Worm (Caenorhabditis elegans) whole organism, L2 larva: ENCODE measurements around the gene C37C3.1.

ENCODE experiments used
- C34F6.9 ChIP-seq: fragments of 150-350 bp; optimal IDR thresholded peaks from 2 replicates; lab custom pipeline; 2014; ENCODE audit warnings: missing biosample characterization, missing genetic modification characterization
- F13H6.1 ChIP-seq: sonication (generic microtip); optimal IDR thresholded peaks from 2 replicates; lab custom pipeline; 2016; ENCODE audit warnings: missing genetic modification characterization, missing compliant biosample characterization
- R02D3.7 ChIP-seq: fragments of 150-350 bp; optimal IDR thresholded peaks from 2 replicates; lab custom pipeline; 2014; ENCODE audit warnings: missing biosample characterization, missing genetic modification characterization
- Y55F3AM.14 ChIP-seq: fragments of 200-800 bp; sonication (Bioruptor generic); optimal IDR thresholded peaks from 2 replicates; lab custom pipeline; 2018; ENCODE audit warnings: mild to moderate bottlenecking, missing genetic modification characterization, missing compliant biosample characterization
- ZK546.5 ChIP-seq: sonication (generic microtip); optimal IDR thresholded peaks from 2 replicates; lab custom pipeline; 2017; ENCODE audit warnings: missing biosample characterization, missing genetic modification characterization
- alr-1 ChIP-seq: fragments of 150-350 bp; optimal IDR thresholded peaks from 2 replicates; lab custom pipeline; 2014; ENCODE audit warnings: missing biosample characterization, missing genetic modification characterization
- ama-1 ChIP-seq: fragments of 150-350 bp; optimal IDR thresholded peaks from 2 replicates; lab custom pipeline; 2018; ENCODE audit warnings: inconsistent platforms
- ceh-16 ChIP-seq: fragments of 150-350 bp; optimal IDR thresholded peaks from 2 replicates; lab custom pipeline; 2014; ENCODE audit warnings: missing biosample characterization, missing genetic modification characterization
- ceh-82 ChIP-seq: fragments of 150-350 bp; optimal IDR thresholded peaks from 2 replicates; lab custom pipeline; 2014; ENCODE audit warnings: missing biosample characterization, missing genetic modification characterization
- crh-2 ChIP-seq: sonication (generic microtip); optimal IDR thresholded peaks from 2 replicates; lab custom pipeline; 2017; ENCODE audit warnings: missing biosample characterization, missing genetic modification characterization
- dmd-4 ChIP-seq: sonication (generic microtip); optimal IDR thresholded peaks from 2 replicates; lab custom pipeline; 2017; ENCODE audit warnings: missing biosample characterization, missing genetic modification characterization
- egl-27 ChIP-seq: sonication (generic microtip); optimal IDR thresholded peaks from 3 replicates; lab custom pipeline; 2017; ENCODE audit warnings: missing biosample characterization, missing genetic modification reagents, missing genetic modification characterization
- elt-1 ChIP-seq: fragments of 150-350 bp; optimal IDR thresholded peaks from 2 replicates; lab custom pipeline; 2014; ENCODE audit warnings: missing biosample characterization, missing genetic modification characterization
- fos-1 ChIP-seq: fragments of 150-350 bp; optimal IDR thresholded peaks from 2 replicates; lab custom pipeline; 2014; ENCODE audit warnings: missing biosample characterization, missing genetic modification characterization
- gmeb-1 ChIP-seq: fragments of 150-350 bp; optimal IDR thresholded peaks from 2 replicates; lab custom pipeline; 2014; ENCODE audit warnings: missing biosample characterization, missing genetic modification characterization
- lin-11 ChIP-seq: fragments of 150-350 bp; sonication (generic microtip); optimal IDR thresholded peaks from 2 replicates; lab custom pipeline; 2014; ENCODE audit warnings: missing biosample characterization, missing genetic modification characterization, inconsistent platforms, mixed read lengths
- lin-13 ChIP-seq: fragments of 150-350 bp; optimal IDR thresholded peaks from 2 replicates; lab custom pipeline; 2014; ENCODE audit warnings: missing biosample characterization, missing genetic modification reagents, missing genetic modification characterization
- lin-39 ChIP-seq: fragments of 150-350 bp; optimal IDR thresholded peaks from 2 replicates; lab custom pipeline; 2014; ENCODE audit warnings: missing biosample characterization, missing genetic modification reagents, missing genetic modification characterization
- lsy-2 ChIP-seq, 2 experiments: fragments of 150-350 bp in 1 of 2; sonication (generic microtip) in 1 of 2; optimal IDR thresholded peaks; 2 replicates each; lab custom pipeline; 2014 to 2017; ENCODE audit warnings: missing biosample characterization in 2 of 2, missing genetic modification characterization in 2 of 2
- nhr-11 ChIP-seq: fragments of 150-350 bp; optimal IDR thresholded peaks from 2 replicates; lab custom pipeline; 2014; ENCODE audit warnings: missing biosample characterization, missing genetic modification characterization
- nhr-12 ChIP-seq: fragments of 150-350 bp; optimal IDR thresholded peaks from 2 replicates; lab custom pipeline; 2014; ENCODE audit warnings: missing biosample characterization, missing genetic modification characterization
- nhr-129 ChIP-seq: fragments of 150-350 bp; optimal IDR thresholded peaks from 2 replicates; lab custom pipeline; 2014; ENCODE audit warnings: missing biosample characterization, missing genetic modification characterization
- nhr-21 ChIP-seq: fragments of 150-350 bp; optimal IDR thresholded peaks from 2 replicates; lab custom pipeline; 2014; ENCODE audit warnings: missing biosample characterization, missing genetic modification characterization
- nhr-23 ChIP-seq: fragments of 150-350 bp; optimal IDR thresholded peaks from 2 replicates; lab custom pipeline; 2014; ENCODE audit warnings: missing biosample characterization, missing genetic modification reagents, missing genetic modification characterization
- nhr-237 ChIP-seq: fragments of 150-350 bp; optimal IDR thresholded peaks from 2 replicates; lab custom pipeline; 2014; ENCODE audit warnings: missing biosample characterization, missing genetic modification characterization
- nhr-6 ChIP-seq: fragments of 150-350 bp; optimal IDR thresholded peaks from 2 replicates; lab custom pipeline; 2014; ENCODE audit warnings: missing biosample characterization, missing genetic modification characterization
- sem-4 ChIP-seq: fragments of 150-350 bp; optimal IDR thresholded peaks from 2 replicates; lab custom pipeline; 2014; ENCODE audit warnings: missing biosample characterization, missing genetic modification reagents, missing genetic modification characterization
- sma-3 ChIP-seq: sonication (generic microtip); optimal IDR thresholded peaks from 2 replicates; lab custom pipeline; 2016; ENCODE audit warnings: missing genetic modification reagents, missing genetic modification characterization, missing compliant biosample characterization
- sma-9 ChIP-seq, 2 experiments: fragments of 150-350 bp in 1 of 2; sonication (generic microtip) in 1 of 2; optimal IDR thresholded peaks; 2 replicates each; lab custom pipeline; 2014 to 2016; ENCODE audit warnings: missing genetic modification characterization in 2 of 2, mild to moderate bottlenecking in 1 of 2, missing biosample characterization in 1 of 2, missing compliant biosample characterization in 1 of 2, missing genetic modification reagents in 1 of 2, moderate library complexity in 1 of 2
- snpc-4 ChIP-seq: fragments of 150-350 bp; optimal IDR thresholded peaks from 2 replicates; lab custom pipeline; 2014; ENCODE audit warnings: missing biosample characterization, missing genetic modification characterization
- unc-39 ChIP-seq: fragments of 150-350 bp; optimal IDR thresholded peaks from 2 replicates; lab custom pipeline; 2014; ENCODE audit warnings: missing biosample characterization, missing genetic modification characterization
- unc-55 ChIP-seq: fragments of 150-350 bp; sonication (generic microtip); optimal IDR thresholded peaks from 3 replicates; lab custom pipeline; 2014; ENCODE audit warnings: missing biosample characterization, missing genetic modification reagents, missing genetic modification characterization
- unc-62 ChIP-seq: fragments of 150-350 bp; optimal IDR thresholded peaks from 2 replicates; lab custom pipeline; 2014; ENCODE audit warnings: missing biosample characterization, missing genetic modification reagents, missing genetic modification characterization
- ztf-4 ChIP-seq: fragments of 150-350 bp; optimal IDR thresholded peaks from 2 replicates; lab custom pipeline; 2014; ENCODE audit warnings: missing biosample characterization, missing genetic modification characterization

The C37C3.1 gene

ce11 chrV:7893812-7894381 lies 36.1 kb downstream of the C37C3.1 start, which contains the start of gene F40A3.6:
Gene F40A3.6, minus strand, starts transcription at chrV:7893862.
- TF ChIP-seq nhr-129 (peak; percentile 92), lin-39 (tag; lab: Kevin White, UChicago) (no peak), unc-39 (no peak), ceh-82 (tag; lab: Kevin White, UChicago) (no peak), nhr-11 (tag; lab: Kevin White, UChicago) (no peak), ama-1 (lab: Kevin White, UChicago) (no peak), sem-4 (peak; percentile 3), ZK546.5 (tag; lab: Kevin White, UChicago) (no peak), unc-55 (GFP tag; lab: Kevin White, UChicago) (no peak), lsy-2 (tag; optimal IDR thresholded peaks at IDR 0.05; lab: Kevin White, UChicago) (peak in 1 of 2 experiments; percentile 44), sma-9 (GFP tag; optimal IDR thresholded peaks at IDR 0.05; lab: Kevin White, UChicago) (peak; percentile 49), sma-9 (tag; optimal IDR thresholded peaks at IDR 0.05; lab: Kevin White, UChicago) (no peak), ceh-16 (tag; lab: Kevin White, UChicago) (no peak), ztf-4 (no peak), crh-2 (tag; lab: Kevin White, UChicago) (no peak), F13H6.1 (peak; percentile 34), C34F6.9 (tag; lab: Kevin White, UChicago) (peak; percentile 71), Y55F3AM.14 (no peak)
- TF ChIP-seq, all 48 proteins: peak for 6

- TF ChIP-seq nhr-237 (tag; lab: Kevin White, UChicago) = no peak
- TF ChIP-seq snpc-4 (tag; lab: Kevin White, UChicago) = no peak
- no peak for TF ChIP-seq fos-1 (tag; lab: Kevin White, UChicago)
Measured at ce11 chrV:7899761-7900160, 42.0 kb downstream of the C37C3.1 start, which contains the start of gene F40A3.7. Gene F40A3.7, minus strand, starts transcription at chrV:7899861.

ce11 chrV:7901222-7901621 lies 43.5 kb downstream of the C37C3.1 start:
- TF ChIP-seq ama-1 (lab: Kevin White, UChicago) = no peak
- TF ChIP-seq C34F6.9 (tag; lab: Kevin White, UChicago) = no peak
- no peak for TF ChIP-seq sem-4
- no peak for TF ChIP-seq ztf-4
- no peak for TF ChIP-seq F13H6.1
- no peak for TF ChIP-seq ZK546.5 (tag; lab: Kevin White, UChicago)
- TF ChIP-seq ceh-16 (tag; lab: Kevin White, UChicago) = no peak
- no peak for TF ChIP-seq elt-1

- TF ChIP-seq nhr-21 (tag; lab: Kevin White, UChicago) = no peak
- TF ChIP-seq sma-3 (GFP tag; lab: Kevin White, UChicago) = no peak
- no peak for TF ChIP-seq fos-1 (tag; lab: Kevin White, UChicago)
- TF ChIP-seq nhr-23 (tag; lab: Kevin White, UChicago) = no peak
- no peak for TF ChIP-seq nhr-129
- TF ChIP-seq egl-27 (tag; lab: Kevin White, UChicago) = no peak
- no peak for TF ChIP-seq crh-2 (tag; lab: Kevin White, UChicago)
- no peak for TF ChIP-seq ama-1 (lab: Kevin White, UChicago)
- TF ChIP-seq R02D3.7 (tag; lab: Kevin White, UChicago) = no peak
- no peak for TF ChIP-seq unc-62 (GFP tag; lab: Kevin White, UChicago)
- no peak for TF ChIP-seq ZK546.5 (tag; lab: Kevin White, UChicago)
- no peak for TF ChIP-seq sma-9 (GFP tag; optimal IDR thresholded peaks at IDR 0.05; lab: Kevin White, UChicago)
- TF ChIP-seq sma-9 (tag; optimal IDR thresholded peaks at IDR 0.05; lab: Kevin White, UChicago) = no peak
- no peak for TF ChIP-seq lsy-2 (tag; optimal IDR thresholded peaks at IDR 0.05; lab: Kevin White, UChicago)
- no peak for TF ChIP-seq nhr-12 (tag; lab: Kevin White, UChicago)
- no peak for TF ChIP-seq alr-1 (tag; lab: Kevin White, UChicago)
- no peak for TF ChIP-seq lin-11
- TF ChIP-seq, all 48 proteins: peak for 0
Measured at ce11 chrV:7904389-7904788, 46.6 kb downstream of the C37C3.1 start.

ce11 chrV:7908431-7908830 lies 50.7 kb downstream of the C37C3.1 start:
- TF ChIP-seq egl-27 (tag; lab: Kevin White, UChicago) (no peak), dmd-4 (no peak), F13H6.1 (no peak), lin-39 (tag; lab: Kevin White, UChicago) (no peak), unc-39 (no peak), snpc-4 (tag; lab: Kevin White, UChicago) (no peak), nhr-6 (no peak), lin-13 (GFP tag; lab: Kevin White, UChicago) (no peak), gmeb-1 (tag; lab: Kevin White, UChicago) (no peak), nhr-237 (tag; lab: Kevin White, UChicago) (no peak)
